Worm (Caenorhabditis elegans): ENCODE measurements around the gene cpt-6.

cpt-6 gene

DNA sequence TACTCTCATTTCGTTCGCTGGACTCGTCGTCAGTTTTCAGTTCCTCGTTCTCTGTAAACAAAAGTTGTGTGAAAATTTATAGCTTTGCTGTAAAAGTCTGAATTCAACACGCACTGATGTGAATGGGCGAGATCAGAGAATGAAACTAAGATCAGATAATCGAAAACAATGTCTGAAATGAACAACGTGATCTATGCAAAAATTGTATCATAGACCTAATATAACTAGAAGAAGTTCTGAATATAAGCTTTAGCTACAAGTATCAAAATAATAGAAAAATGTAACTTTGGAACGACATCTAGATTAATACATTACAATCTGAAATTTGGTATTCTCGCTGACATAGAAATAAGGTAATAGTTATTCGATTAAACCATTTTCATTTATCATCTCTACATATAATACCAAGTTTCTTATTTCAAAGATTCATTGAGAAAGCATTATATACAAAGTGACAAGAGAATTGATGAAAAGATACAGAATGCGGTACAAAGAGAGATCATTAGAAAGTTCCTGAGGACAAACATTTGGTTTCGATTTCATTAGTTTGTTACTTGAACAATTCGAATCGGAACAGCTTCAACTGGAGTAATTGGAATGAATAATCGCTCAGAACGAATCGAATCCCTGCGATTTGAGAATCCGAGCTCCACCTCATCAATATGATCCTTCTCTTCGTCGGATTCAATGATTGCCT is 10.6 kb upstream of the cpt-6 start, which contains the start of gene moc-2:
Gene moc-2, minus strand, starts transcription at position 51 of the 697 bp plus-strand sequence.
- no peak for TF ChIP-seq pag-3 (tag; optimal IDR thresholded peaks at IDR 0.05; ENCODE audit: borderline replicate concordance)
- TF ChIP-seq npax-4 (tag; optimal IDR thresholded peaks at IDR 0.05) = no peak

DNA sequence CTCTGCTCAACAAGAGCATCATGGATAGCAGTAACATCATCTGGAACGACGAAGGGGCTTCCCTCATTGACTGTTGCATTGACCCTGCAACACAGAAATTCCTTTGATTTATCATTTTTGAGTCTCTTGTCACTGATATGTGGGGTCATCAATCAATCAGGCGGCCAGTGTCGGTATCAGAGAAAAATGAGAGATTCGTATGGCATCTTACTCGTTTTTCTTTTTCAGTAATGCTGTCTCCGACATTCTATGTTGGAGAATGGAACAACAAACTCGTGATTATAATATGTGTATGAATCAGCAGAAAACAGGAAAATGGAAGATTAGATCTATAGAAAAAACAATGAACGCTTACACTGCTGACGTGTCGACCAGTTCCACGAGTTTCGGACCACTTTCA is 9.4 kb upstream of the cpt-6 start:
- TF ChIP-seq pros-1 (tag; optimal IDR thresholded peaks at IDR 0.05) (no peak), unc-55 (GFP tag; optimal IDR thresholded peaks at IDR 0.05) (peak; percentile 59), ceh-18 (tag; optimal IDR thresholded peaks at IDR 0.05) (no peak), madf-2 (tag; optimal IDR thresholded peaks at IDR 0.05) (no peak), K02D7.2 (tag; optimal IDR thresholded peaks at IDR 0.05) (no peak), gmeb-2 (tag; optimal IDR thresholded peaks at IDR 0.05) (no peak)

DNA sequence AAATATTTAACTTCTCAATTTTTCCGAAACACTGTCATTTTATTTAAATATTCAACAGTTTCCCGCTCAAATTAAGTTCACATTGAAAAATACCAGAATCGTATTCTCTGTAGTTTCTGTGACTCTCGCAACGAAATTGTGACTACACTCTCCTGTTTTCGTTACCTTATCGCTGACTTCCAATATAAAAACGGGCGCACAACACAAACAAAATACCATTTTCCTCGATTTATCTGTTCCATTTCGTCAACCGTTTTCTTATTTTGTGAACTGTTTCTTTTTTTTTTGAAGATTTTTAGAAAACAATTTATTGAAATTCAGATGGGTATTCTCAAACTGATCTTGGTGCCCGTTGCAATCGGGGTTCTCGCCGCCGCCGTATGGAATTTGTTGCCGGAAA is 5.2 kb upstream of the cpt-6 start, which contains the start of gene W01A11.1:
Gene W01A11.1, plus strand, starts transcription at position 322 of the 400 bp plus-strand sequence.
- TF ChIP-seq unc-86 (tag; optimal IDR thresholded peaks at IDR 0.05) (no peak), eyg-1 (tag; optimal IDR thresholded peaks at IDR 0.05) (no peak), Y22D7AL.16 (tag; optimal IDR thresholded peaks at IDR 0.05) (no peak), K02D7.2 (tag; optimal IDR thresholded peaks at IDR 0.05) (no peak)

DNA sequence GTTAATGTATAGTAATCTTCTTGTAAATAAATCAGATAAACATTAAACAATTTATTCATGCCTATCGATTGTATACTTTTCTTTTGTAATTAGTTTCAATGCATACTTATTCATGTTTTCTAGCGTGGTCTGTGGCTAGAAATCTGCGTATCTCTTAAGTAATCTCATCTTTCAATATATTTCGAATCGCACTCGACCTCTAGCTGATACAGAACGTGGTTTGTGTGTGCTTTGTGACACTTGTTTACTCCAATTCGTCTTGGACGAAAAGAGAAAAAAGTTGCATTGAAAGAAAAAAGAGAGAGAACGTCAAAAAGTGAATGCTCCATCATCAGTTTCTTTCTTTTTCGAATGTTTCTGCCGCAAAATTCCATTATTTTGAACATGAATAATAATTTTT is 4.7 kb upstream of the cpt-6 start:
- TF ChIP-seq nfya-1 (tag; optimal IDR thresholded peaks at IDR 0.05) (no peak), ceh-2 (tag; optimal IDR thresholded peaks at IDR 0.05) (no peak), ets-4 (tag; optimal IDR thresholded peaks at IDR 0.05) (no peak), ceh-45 (GFP tag; IDR thresholded peaks at IDR 0.05) (no peak), hlh-30 (tag; optimal IDR thresholded peaks at IDR 0.05; ENCODE audit: insufficient read depth) (no peak), pha-2 (tag; optimal IDR thresholded peaks at IDR 0.05) (no peak), T23F11.4 (GFP tag; optimal IDR thresholded peaks at IDR 0.05) (no peak), F13H6.1 (tag; optimal IDR thresholded peaks at IDR 0.05) (no peak), pha-4 (tag; optimal IDR thresholded peaks at IDR 0.05) (no peak), madf-2 (tag; optimal IDR thresholded peaks at IDR 0.05) (no peak), ceh-30 (tag; optimal IDR thresholded peaks at IDR 0.05) (no peak), ceh-22 (tag; optimal IDR thresholded peaks at IDR 0.05) (no peak), K02D7.2 (tag; optimal IDR thresholded peaks at IDR 0.05) (no peak), hlh-8 (tag; optimal IDR thresholded peaks at IDR 0.05) (no peak), fax-1 (tag; optimal IDR thresholded peaks at IDR 0.05) (no peak), pros-1 (tag; optimal IDR thresholded peaks at IDR 0.05) (no peak)

DNA sequence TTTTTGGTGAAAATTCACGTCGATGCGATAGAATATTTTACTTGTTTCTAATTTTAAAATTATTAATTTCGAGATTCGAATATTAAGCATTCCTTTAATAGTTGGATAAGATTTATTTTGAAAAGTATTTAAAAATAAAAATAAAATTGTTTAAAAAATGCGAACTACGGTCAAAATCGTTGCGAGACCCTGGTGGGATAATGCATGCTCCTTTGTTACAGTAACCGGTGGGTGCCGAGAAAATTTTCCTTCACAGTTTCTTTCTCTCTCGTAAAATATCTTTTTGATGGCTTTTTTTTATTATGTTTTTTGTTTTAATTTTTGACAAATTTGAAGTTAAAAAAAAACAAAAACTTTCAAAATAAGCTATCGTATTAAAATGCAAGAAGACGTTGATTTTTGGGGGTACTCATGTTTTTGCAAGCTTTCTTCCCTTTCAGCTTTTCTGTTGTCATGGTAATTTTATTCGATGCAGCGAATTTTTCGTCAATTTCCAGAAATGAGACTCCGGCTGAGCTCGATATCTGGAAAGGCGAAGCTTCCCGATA is 3.0 kb upstream of the cpt-6 start, which contains the start of gene dgtr-1:
Gene dgtr-1, plus strand, starts transcription at position 498 of the 548 bp plus-strand sequence.
- TF ChIP-seq pqm-1 (tag; optimal IDR thresholded peaks at IDR 0.05) (no peak), ceh-6 (GFP tag; optimal IDR thresholded peaks at IDR 0.05) (no peak), dve-1 (tag; optimal IDR thresholded peaks at IDR 0.05) (no peak)

DNA sequence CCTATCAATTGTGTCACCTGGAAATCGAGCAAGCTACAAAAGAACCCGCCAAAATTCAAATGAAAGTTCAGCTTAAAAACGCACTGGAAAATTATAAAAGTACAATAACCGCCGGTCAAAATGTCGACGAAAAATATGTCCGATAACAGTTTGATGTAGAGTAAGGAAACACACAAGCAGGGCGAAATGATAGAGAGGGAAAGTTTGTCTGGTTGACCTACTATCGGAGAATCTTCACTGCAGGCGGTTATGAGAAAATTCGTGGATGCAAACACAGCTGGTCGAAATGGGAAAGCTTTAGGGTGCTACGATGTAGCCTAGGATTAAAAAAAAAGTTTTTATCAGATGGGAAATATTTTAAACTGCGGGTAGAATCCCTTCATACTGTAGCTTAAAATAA is 1.6 kb upstream of the cpt-6 start:
- TF ChIP-seq ceh-19 (GFP tag; optimal IDR thresholded peaks at IDR 0.05) = no peak
- no peak for TF ChIP-seq odd-2 (tag; optimal IDR thresholded peaks at IDR 0.05)
- TF ChIP-seq F13H6.1 (tag; optimal IDR thresholded peaks at IDR 0.05) = no peak
- TF ChIP-seq ttx-3 (tag; optimal IDR thresholded peaks at IDR 0.05) = no peak
- TF ChIP-seq mec-3 (tag; optimal IDR thresholded peaks at IDR 0.05; ENCODE audit: borderline replicate concordance) = no peak
- no peak for TF ChIP-seq hlh-8 (tag; optimal IDR thresholded peaks at IDR 0.05)
- TF ChIP-seq hlh-15 (tag; optimal IDR thresholded peaks at IDR 0.05) = no peak
- TF ChIP-seq nhr-11 (tag; optimal IDR thresholded peaks at IDR 0.05) = no peak

Data from whole organism, late embryonic.